Worm (Caenorhabditis elegans) whole organism, mixed stage, embryonic: Measurements from ENCODE around the gene klp-19.

Experiments
- ceh-83 ChIP-seq: fragments of 200-800 bp; sonication (Bioruptor generic); optimal IDR thresholded peaks from 2 replicates; lab custom pipeline; 2018; ENCODE audit warnings: mild to moderate bottlenecking, missing genetic modification characterization, missing compliant biosample characterization
- ces-1 ChIP-seq: fragments of 150-350 bp; optimal IDR thresholded peaks from 2 replicates; lab custom pipeline; 2014; ENCODE audit warnings: missing biosample characterization, missing genetic modification reagents, missing genetic modification characterization
- lin-13 ChIP-seq: fragments of 150-350 bp; optimal IDR thresholded peaks from 2 replicates; lab custom pipeline; 2014; ENCODE audit warnings: missing biosample characterization, missing genetic modification characterization
- lsy-2 ChIP-seq: fragments of 150-350 bp; optimal IDR thresholded peaks from 2 replicates; lab custom pipeline; 2014; ENCODE audit warnings: missing biosample characterization, missing genetic modification characterization
- mep-1 ChIP-seq: fragments of 150-350 bp; optimal IDR thresholded peaks from 2 replicates; lab custom pipeline; 2017; ENCODE audit warnings: missing biosample characterization, missing genetic modification reagents, missing genetic modification characterization, inconsistent platforms
- nhr-12 ChIP-seq: fragments of 150-350 bp; optimal IDR thresholded peaks from 2 replicates; lab custom pipeline; 2014; ENCODE audit warnings: missing biosample characterization, missing genetic modification characterization
- nhr-28 ChIP-seq: fragments of 150-350 bp; optimal IDR thresholded peaks from 2 replicates; lab custom pipeline; 2014; ENCODE audit warnings: missing biosample characterization, missing genetic modification characterization
- pha-4 ChIP-seq: fragments of 150-350 bp; optimal IDR thresholded peaks from 2 replicates; lab custom pipeline; 2018; ENCODE audit warnings: missing biosample characterization, missing genetic modification reagents, missing genetic modification characterization
- snpc-4 ChIP-seq: fragments of 150-350 bp; optimal IDR thresholded peaks from 2 replicates; lab custom pipeline; 2014; ENCODE audit warnings: missing biosample characterization, missing genetic modification characterization
- sptf-1 ChIP-seq: sonication (generic microtip); optimal IDR thresholded peaks from 2 replicates; lab custom pipeline; 2017; ENCODE audit warnings: mild to moderate bottlenecking, missing genetic modification characterization, moderate library complexity, missing compliant biosample characterization
- unc-39 ChIP-seq: fragments of 150-350 bp; optimal IDR thresholded peaks from 2 replicates; lab custom pipeline; 2014; ENCODE audit warnings: missing biosample characterization, missing genetic modification characterization
- unc-62 ChIP-seq: fragments of 150-350 bp; optimal IDR thresholded peaks from 2 replicates; lab custom pipeline; 2014; ENCODE audit warnings: missing biosample characterization, missing genetic modification reagents, missing genetic modification characterization
- ztf-11 ChIP-seq: fragments of 150-350 bp; optimal IDR thresholded peaks from 2 replicates; lab custom pipeline; 2014; ENCODE audit warnings: missing biosample characterization, missing genetic modification characterization

DNA sequence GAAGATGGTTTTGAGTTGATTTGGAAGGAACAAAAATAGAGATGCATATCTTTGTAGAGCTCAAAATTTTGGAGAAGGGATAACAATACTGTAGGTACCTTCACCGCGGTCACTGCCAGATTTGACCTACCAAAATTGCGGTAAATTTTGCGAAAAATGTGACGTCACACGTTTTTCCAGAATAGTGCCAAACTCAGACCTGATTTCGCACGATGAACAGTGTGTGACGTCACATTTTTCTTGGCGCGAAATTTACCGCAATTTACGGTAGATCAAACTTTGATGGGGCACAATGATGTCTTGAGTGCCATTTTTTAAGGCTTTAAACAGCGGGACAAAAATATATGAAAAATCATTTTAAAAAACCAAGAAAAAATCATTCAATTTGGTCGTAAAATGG lies 21.9 kb upstream of the klp-19 start:
- TF ChIP-seq snpc-4 (tag; lab: Kevin White, UChicago) (no peak), unc-39 (tag; lab: Kevin White, UChicago) (no peak), unc-62 (GFP tag; lab: Kevin White, UChicago) (no peak), nhr-28 (tag; lab: Kevin White, UChicago) (no peak), sptf-1 (tag; lab: Kevin White, UChicago) (no peak), pha-4 (tag; lab: Kevin White, UChicago) (no peak), lin-13 (tag; lab: Kevin White, UChicago) (no peak), mep-1 (tag; lab: Kevin White, UChicago) (no peak), ceh-83 (GFP tag; lab: Kevin White, UChicago) (no peak), nhr-12 (tag; lab: Kevin White, UChicago) (no peak), ces-1 (GFP tag; lab: Kevin White, UChicago) (no peak), lsy-2 (tag; lab: Kevin White, UChicago) (no peak), ztf-11 (no peak)
